Worm (Caenorhabditis elegans) whole organism, young adult: ENCODE data around the gene str-48.

ENCODE experiments used
- D2030.7 ChIP-seq: fragments of 200-800 bp; sonication (Bioruptor generic); IDR thresholded peaks from 2 replicates; pipeline ENCODE4 v1.3.6; 2022; ENCODE audit warnings: missing genetic modification reagents, missing genetic modification characterization, missing compliant biosample characterization
- F23B12.7 ChIP-seq: sonication (generic microtip); optimal IDR thresholded peaks from 2 replicates; lab custom pipeline; 2017; ENCODE audit warnings: missing genetic modification characterization, mild to moderate bottlenecking, missing compliant biosample characterization, antibody characterized with exemption, moderate library complexity; ENCODE audit not compliant: insufficient read depth
- F33H1.4 ChIP-seq: fragments of 200-800 bp; sonication (Bioruptor generic); IDR thresholded peaks from 2 replicates; pipeline ENCODE4 v1.3.6; 2022; ENCODE audit warnings: missing genetic modification reagents, missing genetic modification characterization, missing compliant biosample characterization
- F57A8.1 ChIP-seq: fragments of 200-800 bp; sonication (Bioruptor generic); optimal IDR thresholded peaks from 2 replicates; lab custom pipeline; 2018; ENCODE audit warnings: mild to moderate bottlenecking, missing genetic modification characterization, moderate library complexity, missing compliant biosample characterization
- Y53G8AR.9 ChIP-seq: fragments of 200-800 bp; sonication (Bioruptor generic); conservative IDR thresholded peaks from 2 replicates; pipeline ENCODE4 v1.3.6; 2022; ENCODE audit warnings: missing genetic modification reagents, missing genetic modification characterization, missing compliant biosample characterization
- akir-1 ChIP-seq: fragments of 200-800 bp; sonication (Bioruptor generic); optimal IDR thresholded peaks from 2 replicates; lab custom pipeline; 2018; ENCODE audit warnings: mild to moderate bottlenecking, missing genetic modification characterization, moderate library complexity, missing compliant biosample characterization
- ama-1 ChIP-seq, 3 experiments: fragments of 150-350 bp in 1 of 3; sonication (generic microtip) in 2 of 3; optimal IDR thresholded peaks; 2 replicates each; lab custom pipeline; 2014 to 2018; ENCODE audit warnings: missing biosample characterization in 2 of 3, missing genetic modification characterization in 2 of 3, missing genetic modification reagents in 2 of 3
- attf-5 ChIP-seq: fragments of 200-800 bp; sonication (Bioruptor generic); optimal IDR thresholded peaks from 2 replicates; lab custom pipeline; 2018; ENCODE audit warnings: mild to moderate bottlenecking, missing genetic modification characterization, missing compliant biosample characterization
- ceh-100 ChIP-seq: fragments of 200-800 bp; sonication (Bioruptor generic); IDR thresholded peaks from 2 replicates; pipeline ENCODE4 v1.3.6; 2022; ENCODE audit warnings: missing genetic modification reagents, missing genetic modification characterization, missing compliant biosample characterization
- ceh-79 ChIP-seq: sonication (generic microtip); optimal IDR thresholded peaks from 2 replicates; lab custom pipeline; 2017; ENCODE audit warnings: mild to moderate bottlenecking, missing genetic modification characterization, missing compliant biosample characterization
- egrh-3 ChIP-seq: fragments of 200-800 bp; sonication (Bioruptor generic); IDR thresholded peaks from 2 replicates; pipeline ENCODE4 v1.3.6; 2022; ENCODE audit warnings: missing genetic modification reagents, missing genetic modification characterization, missing compliant biosample characterization
- fkh-3 ChIP-seq: sonication (generic microtip); optimal IDR thresholded peaks from 2 replicates; lab custom pipeline; 2016; ENCODE audit warnings: mild to moderate bottlenecking, missing genetic modification characterization, missing compliant biosample characterization
- hrde-1 ChIP-seq: sonication (generic microtip); optimal IDR thresholded peaks from 2 replicates; lab custom pipeline; 2016; ENCODE audit warnings: missing genetic modification characterization, mild to moderate bottlenecking, missing compliant biosample characterization, moderate library complexity, missing genotype, missing genetic modification reagents, borderline replicate concordance
- lag-1 ChIP-seq: fragments of 200-800 bp; sonication (Bioruptor generic); IDR thresholded peaks from 2 replicates; pipeline ENCODE4 v1.3.6; 2022; ENCODE audit warnings: missing genetic modification reagents, missing genetic modification characterization, missing compliant biosample characterization
- let-607 ChIP-seq, 2 experiments: fragments of 200-800 bp in 1 of 2; sonication (Bioruptor generic) in 1 of 2; sonication (generic microtip) in 1 of 2; optimal IDR thresholded peaks; 2 replicates each; lab custom pipeline; 2016 to 2018; ENCODE audit warnings: mild to moderate bottlenecking in 2 of 2, missing compliant biosample characterization in 2 of 2, missing genetic modification characterization in 2 of 2, moderate library complexity in 2 of 2, missing genotype in 1 of 2
- lin-54 ChIP-seq: fragments of 200-800 bp; sonication (Bioruptor generic); optimal IDR thresholded peaks from 2 replicates; lab custom pipeline; 2018; ENCODE audit warnings: mild to moderate bottlenecking, missing genetic modification characterization, missing compliant biosample characterization
- lir-1 ChIP-seq: fragments of 200-800 bp; sonication (Bioruptor generic); conservative IDR thresholded peaks from 2 replicates; pipeline ENCODE4 v1.3.6; 2022; ENCODE audit warnings: missing genetic modification reagents, missing genetic modification characterization, missing compliant biosample characterization
- mcd-1 ChIP-seq: fragments of 200-800 bp; sonication (Bioruptor generic); IDR thresholded peaks from 2 replicates; pipeline ENCODE4 v1.3.6; 2022; ENCODE audit warnings: missing genetic modification reagents, missing genetic modification characterization, missing compliant biosample characterization
- mxl-1 ChIP-seq: sonication (generic microtip); optimal IDR thresholded peaks from 2 replicates; lab custom pipeline; 2016; ENCODE audit warnings: missing genetic modification characterization, missing compliant biosample characterization
- nfyb-1 ChIP-seq: fragments of 200-800 bp; sonication (Bioruptor generic); IDR thresholded peaks from 2 replicates; pipeline ENCODE4 v1.3.6; 2022; ENCODE audit warnings: missing genetic modification reagents, missing genetic modification characterization, missing compliant biosample characterization
- nhr-27 ChIP-seq: fragments of 200-800 bp; sonication (Bioruptor generic); optimal IDR thresholded peaks from 2 replicates; lab custom pipeline; 2018; ENCODE audit warnings: mild to moderate bottlenecking, missing genetic modification characterization, moderate library complexity, missing compliant biosample characterization
- nhr-80 ChIP-seq: sonication (generic microtip); optimal IDR thresholded peaks from 2 replicates; lab custom pipeline; 2016; ENCODE audit warnings: missing genetic modification characterization, missing compliant biosample characterization
- nhr-90 ChIP-seq: sonication (generic microtip); optimal IDR thresholded peaks from 2 replicates; lab custom pipeline; 2016; ENCODE audit warnings: missing genotype, mild to moderate bottlenecking, missing genetic modification characterization, missing compliant biosample characterization
- repo-1 ChIP-seq: sonication (generic microtip); optimal IDR thresholded peaks from 2 replicates; lab custom pipeline; 2017; ENCODE audit warnings: mild to moderate bottlenecking, missing genetic modification characterization, missing compliant biosample characterization
- snpc-3.4 ChIP-seq: sonication (generic microtip); optimal IDR thresholded peaks from 2 replicates; lab custom pipeline; 2017; ENCODE audit warnings: missing genetic modification characterization, mild to moderate bottlenecking, missing compliant biosample characterization, antibody characterized with exemption, moderate library complexity, missing genotype, missing genetic modification reagents
- snpc-4 ChIP-seq, 5 experiments: fragments of 150-350 bp in 1 of 5; sonication (generic microtip) in 4 of 5; optimal IDR thresholded peaks; 2 replicates each; lab custom pipeline; 2014 to 2018; ENCODE audit warnings: missing genetic modification characterization in 5 of 5, missing biosample characterization in 3 of 5, antibody characterized with exemption in 2 of 5, mild to moderate bottlenecking in 2 of 5, missing compliant biosample characterization in 2 of 5, missing genotype in 2 of 5, moderate library complexity in 2 of 5, missing genetic modification reagents in 1 of 5
- ztf-22 ChIP-seq: fragments of 200-800 bp; sonication (Bioruptor generic); optimal IDR thresholded peaks from 2 replicates; lab custom pipeline; 2018; ENCODE audit warnings: mild to moderate bottlenecking, missing genetic modification characterization, moderate library complexity, missing compliant biosample characterization
- ztf-3 ChIP-seq: fragments of 200-800 bp; sonication (Bioruptor generic); optimal IDR thresholded peaks from 2 replicates; lab custom pipeline; 2018; ENCODE audit warnings: mild to moderate bottlenecking, missing genetic modification characterization, missing compliant biosample characterization

Gene str-48

DNA sequence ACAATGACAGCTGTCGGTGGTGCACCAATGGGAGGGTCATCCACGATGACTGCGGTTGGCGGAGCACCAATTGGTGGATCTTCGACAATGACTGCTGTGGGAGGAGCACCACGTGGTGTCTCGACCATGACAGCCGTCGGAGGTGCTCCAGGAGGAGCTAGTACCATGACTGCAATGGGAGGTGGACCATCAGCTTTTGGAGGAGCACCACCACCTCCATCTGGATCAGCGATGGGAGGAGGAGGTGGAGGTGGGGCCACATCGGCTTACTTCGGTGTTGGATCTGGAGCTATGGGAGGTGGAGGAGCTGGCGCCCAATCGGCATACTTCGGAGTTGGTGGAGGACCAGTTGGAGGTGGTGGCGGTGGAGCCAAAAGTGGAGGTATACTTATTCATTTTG, 9.5 kb upstream of the str-48 start:
- TF ChIP-seq egrh-3 (GFP tag; lab: Robert Waterston, UW): peak; percentile 63; the same call in 1 of the 2 replicates

- no peak for TF ChIP-seq nhr-90 (tag; lab: Kevin White, UChicago)
Measured at ce11 chrIV:7114599-7114998, 7.2 kb upstream of the str-48 start, which contains the start of gene nas-8. Gene nas-8 (plus strand): TSS chrIV:7114899.

ce11 chrIV:7131780-7132179, 10.0 kb downstream of the str-48 start, which contains the start of gene grsp-3:
Gene grsp-3 (minus strand): TSS chrIV:7131928.
- no peak for TF ChIP-seq let-607 (tag; optimal IDR thresholded peaks at IDR 0.05; lab: Kevin White, UChicago)
- no peak for TF ChIP-seq ztf-3 (GFP tag; lab: Kevin White, UChicago)
- no peak for TF ChIP-seq fkh-3
- TF ChIP-seq hrde-1: no peak
- no peak for TF ChIP-seq lir-1 (GFP tag; lab: Robert Waterston, UW)
- no peak for TF ChIP-seq ceh-100 (GFP tag; lab: Robert Waterston, UW)
- no peak for TF ChIP-seq ama-1 (optimal IDR thresholded peaks at IDR 0.05; lab: Kevin White, UChicago)
- TF ChIP-seq ama-1 (GFP tag; optimal IDR thresholded peaks at IDR 0.05; lab: Kevin White, UChicago): peak in 1 of 2 experiments; percentile 20
- no peak for TF ChIP-seq F33H1.4 (GFP tag; lab: Robert Waterston, UW)
- TF ChIP-seq nhr-27 (tag; lab: Kevin White, UChicago): no peak

DNA sequence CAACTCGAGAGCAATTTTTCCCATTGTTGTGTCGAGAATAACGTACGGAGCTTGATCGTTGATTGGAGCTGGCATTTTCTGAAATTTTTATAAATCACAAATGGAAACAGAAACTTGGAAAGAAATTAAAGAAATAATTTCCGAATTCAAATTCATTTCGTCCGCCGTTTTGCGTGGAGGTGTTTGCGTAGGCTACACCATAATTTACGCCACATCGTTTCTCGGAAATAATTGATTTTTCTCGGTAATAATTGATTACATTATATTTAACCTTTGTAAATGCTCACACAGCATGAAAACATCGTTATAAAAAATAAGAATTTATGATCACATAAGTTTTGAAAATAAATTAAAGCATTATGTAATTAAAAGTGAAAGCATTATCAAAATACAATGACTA, 11.3 kb downstream of the str-48 start, which contains the start of gene cyn-12:
cyn-12 (minus strand) TSS at position 78 of the 400 bp plus-strand sequence.
- TF ChIP-seq D2030.7 (GFP tag; lab: Robert Waterston, UW) (no peak), attf-5 (peak; percentile 16), ztf-3 (GFP tag; lab: Kevin White, UChicago) (no peak), lin-54 (GFP tag; lab: Kevin White, UChicago) (peak; percentile 23), ceh-79 (no peak), snpc-4 (GFP tag; optimal IDR thresholded peaks at IDR 0.05; lab: Kevin White, UChicago) (no peak), snpc-4 (tag; optimal IDR thresholded peaks at IDR 0.05; lab: Kevin White, UChicago) (peak in 1 of 4 experiments; percentile 3), snpc-3.4 (tag; lab: Kevin White, UChicago) (no peak)
- TF ChIP-seq, all 124 proteins: peak for 3

- no peak for TF ChIP-seq lin-54 (GFP tag; lab: Kevin White, UChicago)
- 0 out of 2 replicates have a peak, but pooled peaks have one; percentile 15 for TF ChIP-seq nfyb-1 (GFP tag; lab: Robert Waterston, UW)
- no peak for TF ChIP-seq ztf-22 (GFP tag; lab: Kevin White, UChicago)
Measured at ce11 chrIV:7133983-7134382, 12.2 kb downstream of the str-48 start, which contains the start of gene mutd-1. Gene mutd-1 (minus strand): TSS chrIV:7134083.

DNA sequence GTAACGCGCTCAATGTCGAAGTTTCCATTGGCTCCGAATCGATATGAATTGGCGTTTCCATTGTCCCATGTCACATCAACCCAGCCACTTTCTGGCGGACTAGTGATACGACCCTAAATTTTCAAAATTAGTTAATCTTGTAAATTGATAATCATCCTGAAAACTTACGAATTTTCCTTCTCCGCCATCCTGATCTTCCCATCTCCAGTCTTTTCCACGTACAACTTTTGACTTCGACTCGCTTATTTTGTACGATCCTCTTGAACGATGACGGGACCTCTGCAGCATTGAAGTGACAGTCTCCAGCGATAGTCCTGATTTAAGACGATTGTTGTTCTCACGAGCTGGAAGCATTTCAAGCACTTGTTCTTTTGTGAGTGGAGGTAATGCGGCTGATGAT, 17.3 kb downstream of the str-48 start:
- TF ChIP-seq egrh-3 (GFP tag; lab: Robert Waterston, UW): no peak
- TF ChIP-seq akir-1 (GFP tag; lab: Kevin White, UChicago): no peak
- no peak for TF ChIP-seq lag-1 (GFP tag; lab: Robert Waterston, UW)
- TF ChIP-seq F57A8.1: no peak
- TF ChIP-seq mxl-1 (tag; lab: Kevin White, UChicago): no peak

- TF ChIP-seq nhr-80 (tag; lab: Kevin White, UChicago): peak; percentile 16
- peak in 1 of 2 experiments; percentile 11 for TF ChIP-seq let-607 (tag; optimal IDR thresholded peaks at IDR 0.05; lab: Kevin White, UChicago)
- TF ChIP-seq mcd-1 (GFP tag; lab: Robert Waterston, UW): peak; percentile 35
- TF ChIP-seq Y53G8AR.9 (GFP tag; lab: Robert Waterston, UW): no peak
- TF ChIP-seq repo-1 (tag; lab: Kevin White, UChicago): no peak
- peak; percentile 24 for TF ChIP-seq attf-5
- peak; percentile 56 for TF ChIP-seq F23B12.7
- TF ChIP-seq, all 124 proteins: peak for 5
Measured at ce11 chrIV:7144670-7145257, 23.0 kb downstream of the str-48 start, which contains the start of gene hecd-1. Gene hecd-1 (minus strand): TSS chrIV:7144720.
